Worm (Caenorhabditis elegans): ENCODE measurements around the gene C33F10.12.

The C33F10.12 gene

DNA sequence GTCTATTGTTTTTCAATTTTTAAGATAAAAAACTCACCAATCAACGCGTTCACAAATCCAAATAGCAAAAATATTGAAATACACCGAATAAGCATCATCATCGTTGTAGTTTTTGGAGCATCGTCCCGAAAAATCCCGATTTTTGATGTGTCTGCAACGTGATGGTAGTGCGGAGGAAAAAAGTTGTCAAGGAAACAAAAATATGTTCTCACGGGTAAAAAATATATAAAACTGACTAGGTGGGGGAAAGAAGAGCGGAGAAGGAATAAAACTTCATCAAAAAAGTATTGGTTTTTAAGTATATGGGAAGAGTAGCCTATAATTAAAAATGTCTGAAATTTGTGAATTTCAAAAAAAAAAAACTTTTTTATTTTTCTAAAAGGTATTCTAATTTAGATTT is 25.6 kb downstream of the C33F10.12 start, which contains the start of gene rig-6:
rig-6 (minus strand) TSS at position 101 of the 400 bp plus-strand sequence.
- TF ChIP-seq egl-27 (tag; optimal IDR thresholded peaks at IDR 0.05) (no peak), ama-1 (optimal IDR thresholded peaks at IDR 0.05) (no peak)

DNA sequence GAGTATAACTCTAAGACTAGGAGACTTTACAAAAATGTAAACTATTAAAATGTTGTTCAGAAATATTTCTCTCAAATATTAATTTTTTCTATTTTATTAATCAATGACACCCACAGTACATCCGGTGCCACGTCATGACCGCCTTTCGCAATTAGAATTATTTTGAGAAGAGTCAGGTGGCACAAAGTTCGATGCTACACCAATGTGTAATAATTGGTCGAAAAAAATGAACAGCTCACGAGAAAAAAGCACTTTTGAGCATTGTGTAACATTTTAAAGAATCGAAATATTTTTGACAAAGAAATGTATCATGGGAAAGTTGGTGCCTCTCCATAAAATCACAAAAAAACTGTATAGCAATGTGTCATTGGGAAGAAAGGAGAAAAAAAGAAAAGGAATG is 30.8 kb downstream of the C33F10.12 start:
- TF ChIP-seq nfya-1 (tag; optimal IDR thresholded peaks at IDR 0.05; ENCODE audit: insufficient read depth) (no peak), nhr-43 (tag; optimal IDR thresholded peaks at IDR 0.05; ENCODE audit: poor library complexity, severe bottlenecking) (no peak), egl-5 (tag; optimal IDR thresholded peaks at IDR 0.05) (no peak), ama-1 (optimal IDR thresholded peaks at IDR 0.05) (no peak), lin-15B (tag; optimal IDR thresholded peaks at IDR 0.05) (no peak), nhr-76 (tag; optimal IDR thresholded peaks at IDR 0.05) (no peak), nhr-77 (tag; optimal IDR thresholded peaks at IDR 0.05) (no peak), mdl-1 (tag; optimal IDR thresholded peaks at IDR 0.05) (no peak), nhr-237 (tag; optimal IDR thresholded peaks at IDR 0.05) (no peak), skn-1 (tag; optimal IDR thresholded peaks at IDR 0.05) (no peak), ztf-11 (tag; optimal IDR thresholded peaks at IDR 0.05) (no peak), fos-1 (tag; optimal IDR thresholded peaks at IDR 0.05) (no peak), fkh-10 (GFP tag; optimal IDR thresholded peaks at IDR 0.05) (no peak), pha-4 (tag; optimal IDR thresholded peaks at IDR 0.05) (no peak), ceh-9 (tag; optimal IDR thresholded peaks at IDR 0.05) (no peak), zag-1 (tag; optimal IDR thresholded peaks at IDR 0.05) (no peak), R02D3.7 (tag; optimal IDR thresholded peaks at IDR 0.05) (no peak), sea-2 (GFP tag; optimal IDR thresholded peaks at IDR 0.05) (no peak)

ce11 chrII:4806261-4806660 is 31.3 kb downstream of the C33F10.12 start:
- TF ChIP-seq ceh-16 (tag; optimal IDR thresholded peaks at IDR 0.05) (no peak), elt-3 (tag; optimal IDR thresholded peaks at IDR 0.05) (no peak), ztf-11 (tag; optimal IDR thresholded peaks at IDR 0.05) (no peak), nhr-25 (tag; optimal IDR thresholded peaks at IDR 0.05) (no peak), mml-1 (tag; optimal IDR thresholded peaks at IDR 0.05) (no peak), ztf-4 (tag; optimal IDR thresholded peaks at IDR 0.05) (no peak), jun-1 (tag; optimal IDR thresholded peaks at IDR 0.05) (no peak), daf-12 (tag; optimal IDR thresholded peaks at IDR 0.05) (no peak), unc-39 (tag; optimal IDR thresholded peaks at IDR 0.05) (no peak), ceh-82 (tag; optimal IDR thresholded peaks at IDR 0.05) (no peak), egl-5 (tag; optimal IDR thresholded peaks at IDR 0.05) (no peak), tbx-2 (tag; optimal IDR thresholded peaks at IDR 0.05) (no peak), mdl-1 (tag; optimal IDR thresholded peaks at IDR 0.05) (no peak), eor-1 (tag; optimal IDR thresholded peaks at IDR 0.05) (no peak), snpc-4 (tag; optimal IDR thresholded peaks at IDR 0.05) (no peak), unc-62 (GFP tag; optimal IDR thresholded peaks at IDR 0.05) (peak; percentile 41), pha-4 (tag; optimal IDR thresholded peaks at IDR 0.05) (no peak), fos-1 (tag; optimal IDR thresholded peaks at IDR 0.05) (no peak), nhr-12 (tag; optimal IDR thresholded peaks at IDR 0.05) (no peak), skn-1 (tag; optimal IDR thresholded peaks at IDR 0.05) (no peak), lin-39 (tag; optimal IDR thresholded peaks at IDR 0.05) (peak; percentile 36), elt-1 (tag; optimal IDR thresholded peaks at IDR 0.05) (peak; percentile 34)

- no peak for TF ChIP-seq pha-4 (tag; optimal IDR thresholded peaks at IDR 0.05)
- TF ChIP-seq egl-5 (tag; optimal IDR thresholded peaks at IDR 0.05) = peak; percentile 16
Observed at ce11 chrII:4805799-4806198, 31.8 kb downstream of the C33F10.12 start.

DNA sequence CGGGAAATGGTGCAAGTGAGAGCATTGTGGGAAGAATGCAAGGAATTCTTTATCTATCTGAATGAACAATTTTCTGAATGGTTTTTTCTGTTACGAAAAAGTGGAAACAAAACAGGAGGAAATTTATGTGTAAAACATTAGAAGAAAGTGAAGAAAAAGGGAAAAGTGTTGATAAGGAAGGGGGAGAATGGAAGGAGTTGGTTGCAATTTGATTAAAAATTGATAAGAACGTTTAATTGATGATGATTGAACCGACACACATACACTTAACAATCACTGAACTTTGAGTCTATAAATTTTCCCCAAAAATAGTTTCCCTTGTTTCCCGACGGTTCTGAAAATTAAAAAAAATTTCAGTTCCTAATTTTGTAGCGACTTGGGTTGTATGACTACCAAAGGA is 34.6 kb downstream of the C33F10.12 start:
- TF ChIP-seq ZK546.5 (tag; optimal IDR thresholded peaks at IDR 0.05) (no peak), elt-2 (tag; optimal IDR thresholded peaks at IDR 0.05) (peak; percentile 96), fos-1 (tag; optimal IDR thresholded peaks at IDR 0.05) (no peak), elt-3 (tag; optimal IDR thresholded peaks at IDR 0.05) (no peak), pqm-1 (tag; optimal IDR thresholded peaks at IDR 0.05) (peak; percentile 38), unc-62 (GFP tag; optimal IDR thresholded peaks at IDR 0.05) (no peak), eor-1 (tag; optimal IDR thresholded peaks at IDR 0.05) (no peak), nhr-23 (tag; optimal IDR thresholded peaks at IDR 0.05) (no peak), snpc-4 (tag; optimal IDR thresholded peaks at IDR 0.05) (no peak), lsy-12 (tag; optimal IDR thresholded peaks at IDR 0.05) (no peak), unc-39 (tag; optimal IDR thresholded peaks at IDR 0.05) (no peak), nhr-77 (tag; optimal IDR thresholded peaks at IDR 0.05) (no peak), fkh-2 (tag; optimal IDR thresholded peaks at IDR 0.05) (no peak), daf-12 (tag; optimal IDR thresholded peaks at IDR 0.05) (no peak), nhr-76 (tag; optimal IDR thresholded peaks at IDR 0.05) (no peak), lin-15B (tag; optimal IDR thresholded peaks at IDR 0.05) (no peak), tbx-2 (tag; optimal IDR thresholded peaks at IDR 0.05) (no peak), ceh-9 (tag; optimal IDR thresholded peaks at IDR 0.05) (no peak), egl-5 (tag; optimal IDR thresholded peaks at IDR 0.05) (no peak), pha-4 (tag; optimal IDR thresholded peaks at IDR 0.05) (peak; percentile 10), nhr-25 (tag; optimal IDR thresholded peaks at IDR 0.05) (no peak)
